Worm (Caenorhabditis elegans) whole organism, early embryonic: ENCODE data around the gene F54A3.5.
"Not testable (repeated sequence)": the region's sequence is repeated elsewhere in the genome, so short reads cannot be mapped to it uniquely, and the experiment has no call there.

ENCODE experiments used
- B0310.2 ChIP-seq: sonication (generic microtip); optimal IDR thresholded peaks from 2 replicates; lab custom pipeline; 2016; ENCODE audit warnings: mild to moderate bottlenecking, missing genetic modification characterization, missing compliant biosample characterization
- F13C5.2 ChIP-seq: sonication (generic microtip); optimal IDR thresholded peaks from 2 replicates; lab custom pipeline; 2017; ENCODE audit warnings: mild to moderate bottlenecking, missing genetic modification characterization, inconsistent platforms, missing compliant biosample characterization
- aly-1 ChIP-seq: sonication (generic microtip); optimal IDR thresholded peaks from 2 replicates; lab custom pipeline; 2016; ENCODE audit warnings: missing genetic modification characterization, missing compliant biosample characterization
- ama-1 ChIP-seq: fragments of 150-350 bp; optimal IDR thresholded peaks from 2 replicates; lab custom pipeline; 2014
- ceh-13 ChIP-seq: fragments of 200-800 bp; sonication (Bioruptor generic); optimal IDR thresholded peaks from 2 replicates; lab custom pipeline; 2018; ENCODE audit warnings: mild to moderate bottlenecking, missing genetic modification characterization, missing compliant biosample characterization
- ceh-36 ChIP-seq: sonication (generic microtip); optimal IDR thresholded peaks from 2 replicates; lab custom pipeline; 2016; ENCODE audit warnings: missing genetic modification characterization, inconsistent platforms, missing compliant biosample characterization
- ets-7 ChIP-seq: sonication (generic microtip); optimal IDR thresholded peaks from 2 replicates; lab custom pipeline; 2016; ENCODE audit warnings: missing genotype, missing genetic modification characterization, missing compliant biosample characterization
- flt-1 ChIP-seq: fragments of 200-800 bp; sonication (Bioruptor generic); IDR thresholded peaks from 2 replicates; pipeline ENCODE4 v1.3.6; 2022; ENCODE audit warnings: missing genetic modification characterization, missing compliant biosample characterization
- hmbx-1 ChIP-seq: sonication (generic microtip); optimal IDR thresholded peaks from 2 replicates; lab custom pipeline; 2016; ENCODE audit warnings: mild to moderate bottlenecking, missing genetic modification characterization, missing compliant biosample characterization
- hmg-4 ChIP-seq: fragments of 200-800 bp; sonication (Bioruptor generic); optimal IDR thresholded peaks from 2 replicates; lab custom pipeline; 2018; ENCODE audit warnings: mild to moderate bottlenecking, missing genetic modification characterization, missing compliant biosample characterization
- hnd-1 ChIP-seq: sonication (generic microtip); optimal IDR thresholded peaks from 2 replicates; lab custom pipeline; 2016; ENCODE audit warnings: missing genetic modification characterization, missing compliant biosample characterization
- pes-1 ChIP-seq: fragments of 200-800 bp; sonication (Bioruptor generic); IDR thresholded peaks from 2 replicates; pipeline ENCODE4 v1.3.6; 2022; ENCODE audit warnings: missing genetic modification reagents, missing genetic modification characterization, missing compliant biosample characterization
- scrt-1 ChIP-seq: fragments of 200-800 bp; sonication (Bioruptor generic); IDR thresholded peaks from 2 replicates; pipeline ENCODE4 v1.3.6; 2022; ENCODE audit warnings: missing genetic modification characterization, missing compliant biosample characterization
- sea-1 ChIP-seq: fragments of 200-800 bp; sonication (Bioruptor generic); conservative IDR thresholded peaks from 2 replicates; pipeline ENCODE4 v1.3.6; 2022; ENCODE audit warnings: missing genetic modification characterization, missing compliant biosample characterization
- tbx-11 ChIP-seq: fragments of 200-800 bp; sonication (Bioruptor generic); IDR thresholded peaks from 2 replicates; pipeline ENCODE4 v1.3.6; 2022; ENCODE audit warnings: missing genetic modification characterization, missing compliant biosample characterization
- tbx-37 ChIP-seq: fragments of 200-800 bp; sonication (Bioruptor generic); conservative IDR thresholded peaks from 2 replicates; pipeline ENCODE4 v1.3.6; 2022; ENCODE audit warnings: missing genetic modification reagents, missing genetic modification characterization, missing compliant biosample characterization
- tra-4 ChIP-seq: sonication (generic microtip); optimal IDR thresholded peaks from 2 replicates; lab custom pipeline; 2017; ENCODE audit warnings: missing genetic modification characterization, missing compliant biosample characterization

Gene F54A3.5

ce11 chrII:2225608-2226007 is at the start of gene F54A3.5:
Gene F54A3.5, minus strand, starts transcription at chrII:2225708.
- TF ChIP-seq pes-1 (GFP tag; lab: Robert Waterston, UW): no peak
- no peak for TF ChIP-seq tra-4 (tag; lab: Kevin White, UChicago)
- TF ChIP-seq hmg-4 (GFP tag; lab: Kevin White, UChicago): no peak
- TF ChIP-seq tbx-11 (GFP tag; lab: Robert Waterston, UW): no peak
- TF ChIP-seq sea-1 (GFP tag; lab: Robert Waterston, UW): no peak
- TF ChIP-seq hmbx-1 (tag; lab: Kevin White, UChicago): no peak

ce11 chrII:2273750-2274149 is 48.2 kb upstream of the F54A3.5 start:
- no peak for TF ChIP-seq ets-7
- no peak for TF ChIP-seq B0310.2 (tag; lab: Kevin White, UChicago)
- TF ChIP-seq tbx-37: no peak
- TF ChIP-seq pes-1 (GFP tag; lab: Robert Waterston, UW): no peak
- TF ChIP-seq hnd-1 (tag; lab: Kevin White, UChicago): no peak
- no peak for TF ChIP-seq sea-1 (GFP tag; lab: Robert Waterston, UW)
- no peak for TF ChIP-seq flt-1
- TF ChIP-seq scrt-1 (GFP tag; lab: Robert Waterston, UW): no peak

ce11 chrII:2254861-2255260 is 29.4 kb upstream of the F54A3.5 start, which contains the start of gene K09F6.3:
Gene K09F6.3, plus strand, starts transcription at chrII:2255161.
- not testable (repeated sequence) for TF ChIP-seq tbx-11 (GFP tag; lab: Robert Waterston, UW); ets-7; F13C5.2

ce11 chrII:2253676-2254075 is 28.2 kb upstream of the F54A3.5 start:
- TF ChIP-seq tbx-11 (GFP tag; lab: Robert Waterston, UW) (no peak), ets-7 (no peak), sea-1 (GFP tag; lab: Robert Waterston, UW) (no peak), tra-4 (tag; lab: Kevin White, UChicago) (no peak), ama-1 (lab: Kevin White, UChicago) (no peak), aly-1 (tag; lab: Kevin White, UChicago) (no peak), hnd-1 (tag; lab: Kevin White, UChicago) (no peak)

ce11 chrII:2251617-2252016 is 26.1 kb upstream of the F54A3.5 start:
- TF ChIP-seq hmg-4 (GFP tag; lab: Kevin White, UChicago): no peak
- no peak for TF ChIP-seq ceh-13 (GFP tag; lab: Kevin White, UChicago)
- TF ChIP-seq B0310.2 (tag; lab: Kevin White, UChicago): no peak
- no peak for TF ChIP-seq hmbx-1 (tag; lab: Kevin White, UChicago)
- no peak for TF ChIP-seq F13C5.2
- TF ChIP-seq aly-1 (tag; lab: Kevin White, UChicago): no peak
- no peak for TF ChIP-seq ceh-36 (tag; lab: Kevin White, UChicago)

ce11 chrII:2243342-2243741 is 17.8 kb upstream of the F54A3.5 start, which contains the start of gene F54A3.2:
Gene F54A3.2, plus strand, starts transcription at chrII:2243642.
- TF ChIP-seq sea-1 (GFP tag; lab: Robert Waterston, UW): no peak
- TF ChIP-seq flt-1: no peak
- TF ChIP-seq ets-7: no peak
- TF ChIP-seq B0310.2 (tag; lab: Kevin White, UChicago): no peak
- no peak for TF ChIP-seq tbx-37
- TF ChIP-seq tbx-11 (GFP tag; lab: Robert Waterston, UW): no peak
- TF ChIP-seq aly-1 (tag; lab: Kevin White, UChicago): no peak
- no peak for TF ChIP-seq hmbx-1 (tag; lab: Kevin White, UChicago)
- TF ChIP-seq F13C5.2: no peak
- TF ChIP-seq pes-1 (GFP tag; lab: Robert Waterston, UW): no peak
- TF ChIP-seq hnd-1 (tag; lab: Kevin White, UChicago): no peak
- no peak for TF ChIP-seq tra-4 (tag; lab: Kevin White, UChicago)
- no peak for TF ChIP-seq ceh-36 (tag; lab: Kevin White, UChicago)
- TF ChIP-seq hmg-4 (GFP tag; lab: Kevin White, UChicago): no peak

- TF ChIP-seq aly-1 (tag; lab: Kevin White, UChicago): no peak
- TF ChIP-seq scrt-1 (GFP tag; lab: Robert Waterston, UW): no peak
- no peak for TF ChIP-seq hnd-1 (tag; lab: Kevin White, UChicago)
- no peak for TF ChIP-seq ama-1 (lab: Kevin White, UChicago)
- TF ChIP-seq ceh-13 (GFP tag; lab: Kevin White, UChicago): no peak
- no peak for TF ChIP-seq ets-7
- no peak for TF ChIP-seq hmbx-1 (tag; lab: Kevin White, UChicago)
- no peak for TF ChIP-seq F13C5.2
- TF ChIP-seq B0310.2 (tag; lab: Kevin White, UChicago): no peak
- TF ChIP-seq pes-1 (GFP tag; lab: Robert Waterston, UW): no peak
- no peak for TF ChIP-seq tbx-37
- TF ChIP-seq tra-4 (tag; lab: Kevin White, UChicago): no peak
- TF ChIP-seq flt-1: no peak
- TF ChIP-seq ceh-36 (tag; lab: Kevin White, UChicago): no peak
- TF ChIP-seq hmg-4 (GFP tag; lab: Kevin White, UChicago): no peak
- TF ChIP-seq sea-1 (GFP tag; lab: Robert Waterston, UW): no peak
- no peak for TF ChIP-seq tbx-11 (GFP tag; lab: Robert Waterston, UW)
Measured at ce11 chrII:2236352-2236751, 10.8 kb upstream of the F54A3.5 start.

ce11 chrII:2233240-2233639 is 7.7 kb upstream of the F54A3.5 start, which contains the start of gene cct-3:
Gene cct-3, plus strand, starts transcription at chrII:2233540.
- TF ChIP-seq tbx-11 (GFP tag; lab: Robert Waterston, UW): no peak
- TF ChIP-seq aly-1 (tag; lab: Kevin White, UChicago): no peak
- TF ChIP-seq tbx-37: no peak
- no peak for TF ChIP-seq hmg-4 (GFP tag; lab: Kevin White, UChicago)
- no peak for TF ChIP-seq flt-1
- TF ChIP-seq ceh-36 (tag; lab: Kevin White, UChicago): no peak
- TF ChIP-seq scrt-1 (GFP tag; lab: Robert Waterston, UW): no peak
- TF ChIP-seq hmbx-1 (tag; lab: Kevin White, UChicago): no peak
- TF ChIP-seq ceh-13 (GFP tag; lab: Kevin White, UChicago): no peak
- TF ChIP-seq tra-4 (tag; lab: Kevin White, UChicago): no peak
- TF ChIP-seq ama-1 (lab: Kevin White, UChicago): no peak
- no peak for TF ChIP-seq hnd-1 (tag; lab: Kevin White, UChicago)
- no peak for TF ChIP-seq sea-1 (GFP tag; lab: Robert Waterston, UW)
